Worm (Caenorhabditis elegans): ENCODE measurements around the gene pgp-13.

ce11 chrX:12726129-12726528, 12.4 kb upstream of the pgp-13 start:
- TF ChIP-seq hmg-20 (GFP tag; IDR thresholded peaks at IDR 0.05): no peak
- TF ChIP-seq dpl-1 (GFP tag; optimal IDR thresholded peaks at IDR 0.05): no peak
